Worm (Caenorhabditis elegans) whole organism, young adult: ENCODE data around the gene dnj-13.

Experiments
- B0336.3 ChIP-seq: fragments of 200-800 bp; sonication (Bioruptor generic); IDR thresholded peaks from 2 replicates; pipeline ENCODE4 v1.3.6; 2022; ENCODE audit warnings: missing genetic modification characterization, missing compliant biosample characterization
- F23B12.7 ChIP-seq: sonication (generic microtip); optimal IDR thresholded peaks from 2 replicates; lab custom pipeline; 2017; ENCODE audit warnings: missing genetic modification characterization, mild to moderate bottlenecking, missing compliant biosample characterization, antibody characterized with exemption, moderate library complexity; ENCODE audit not compliant: insufficient read depth
- F33H1.4 ChIP-seq: fragments of 200-800 bp; sonication (Bioruptor generic); IDR thresholded peaks from 2 replicates; pipeline ENCODE4 v1.3.6; 2022; ENCODE audit warnings: missing genetic modification reagents, missing genetic modification characterization, missing compliant biosample characterization
- T07F8.4 ChIP-seq: sonication (generic microtip); optimal IDR thresholded peaks from 2 replicates; lab custom pipeline; 2016; ENCODE audit warnings: mild to moderate bottlenecking, missing genetic modification characterization, moderate library complexity, missing compliant biosample characterization
- Y95B8A.8 ChIP-seq: fragments of 200-800 bp; sonication (Bioruptor generic); IDR thresholded peaks from 2 replicates; pipeline ENCODE4 v1.3.6; 2022; ENCODE audit warnings: missing genetic modification reagents, missing genetic modification characterization, missing compliant biosample characterization
- ZK185.1 ChIP-seq: sonication (generic microtip); optimal IDR thresholded peaks from 2 replicates; lab custom pipeline; 2016; ENCODE audit warnings: mild to moderate bottlenecking, missing genetic modification characterization, missing compliant biosample characterization; ENCODE audit not compliant: poor library complexity, severe bottlenecking
- akir-1 ChIP-seq: fragments of 200-800 bp; sonication (Bioruptor generic); optimal IDR thresholded peaks from 2 replicates; lab custom pipeline; 2018; ENCODE audit warnings: mild to moderate bottlenecking, missing genetic modification characterization, moderate library complexity, missing compliant biosample characterization
- athp-1 ChIP-seq: sonication (generic microtip); optimal IDR thresholded peaks from 2 replicates; lab custom pipeline; 2017; ENCODE audit warnings: mild to moderate bottlenecking, missing genetic modification characterization, missing compliant biosample characterization
- cebp-1 ChIP-seq, 2 experiments: fragments of 200-800 bp in 1 of 2; sonication (Bioruptor generic) in 1 of 2; sonication (generic microtip) in 1 of 2; IDR thresholded peaks in 1 of 2; optimal IDR thresholded peaks in 1 of 2; 2 replicates each; pipeline versions ENCODE4 v1.3.6 to Lab custom; 2017 to 2022; ENCODE audit warnings: missing compliant biosample characterization in 2 of 2, missing genetic modification characterization in 2 of 2, mild to moderate bottlenecking in 1 of 2, missing genetic modification reagents in 1 of 2, moderate library complexity in 1 of 2
- chd-7 ChIP-seq: sonication (generic microtip); optimal IDR thresholded peaks from 2 replicates; lab custom pipeline; 2016; ENCODE audit warnings: mild to moderate bottlenecking, missing genetic modification characterization, moderate library complexity, missing compliant biosample characterization
- die-1 ChIP-seq: sonication (generic microtip); optimal IDR thresholded peaks from 2 replicates; lab custom pipeline; 2016; ENCODE audit warnings: missing genotype, mild to moderate bottlenecking, missing genetic modification characterization, missing compliant biosample characterization
- dpff-1 ChIP-seq: sonication (generic microtip); optimal IDR thresholded peaks from 2 replicates; lab custom pipeline; 2017; ENCODE audit warnings: mild to moderate bottlenecking, missing genetic modification characterization, missing compliant biosample characterization
- dpl-1 ChIP-seq: fragments of 150-350 bp; optimal IDR thresholded peaks from 2 replicates; lab custom pipeline; 2014; ENCODE audit warnings: missing biosample characterization, missing genetic modification reagents, missing genetic modification characterization
- efl-1 ChIP-seq: fragments of 150-350 bp; optimal IDR thresholded peaks from 2 replicates; lab custom pipeline; 2014; ENCODE audit warnings: missing biosample characterization, missing genetic modification reagents, missing genetic modification characterization
- ekl-4 ChIP-seq: fragments of 200-800 bp; sonication (Bioruptor generic); IDR thresholded peaks from 2 replicates; pipeline ENCODE4 v1.3.6; 2022; ENCODE audit warnings: missing genetic modification reagents, missing genetic modification characterization, missing compliant biosample characterization
- ets-4 ChIP-seq: fragments of 200-800 bp; sonication (Bioruptor generic); optimal IDR thresholded peaks from 2 replicates; lab custom pipeline; 2018; ENCODE audit warnings: mild to moderate bottlenecking, missing genetic modification characterization, missing compliant biosample characterization
- fkh-3 ChIP-seq: sonication (generic microtip); optimal IDR thresholded peaks from 2 replicates; lab custom pipeline; 2016; ENCODE audit warnings: mild to moderate bottlenecking, missing genetic modification characterization, missing compliant biosample characterization
- him-1 ChIP-seq: sonication (generic microtip); optimal IDR thresholded peaks from 2 replicates; lab custom pipeline; 2016; ENCODE audit warnings: missing genotype, missing genetic modification reagents, missing genetic modification characterization, missing compliant biosample characterization
- let-526 ChIP-seq: fragments of 200-800 bp; sonication (Bioruptor generic); IDR thresholded peaks from 2 replicates; pipeline ENCODE4 v1.3.6; 2022; ENCODE audit warnings: missing genetic modification reagents, missing genetic modification characterization, missing compliant biosample characterization
- lin-26 ChIP-seq: fragments of 200-800 bp; sonication (Bioruptor generic); IDR thresholded peaks from 2 replicates; pipeline ENCODE4 v1.3.6; 2022; ENCODE audit warnings: missing genetic modification reagents, missing genetic modification characterization, missing compliant biosample characterization
- lir-1 ChIP-seq: fragments of 200-800 bp; sonication (Bioruptor generic); conservative IDR thresholded peaks from 2 replicates; pipeline ENCODE4 v1.3.6; 2022; ENCODE audit warnings: missing genetic modification reagents, missing genetic modification characterization, missing compliant biosample characterization
- lsl-1 ChIP-seq: fragments of 200-800 bp; sonication (Bioruptor generic); optimal IDR thresholded peaks from 2 replicates; lab custom pipeline; 2018; ENCODE audit warnings: mild to moderate bottlenecking, missing genetic modification characterization, moderate library complexity, missing compliant biosample characterization
- madf-3 ChIP-seq: fragments of 200-800 bp; sonication (Bioruptor generic); IDR thresholded peaks from 2 replicates; pipeline ENCODE4 v1.3.6; 2022; ENCODE audit warnings: missing genetic modification reagents, missing genetic modification characterization, missing compliant biosample characterization
- madf-8 ChIP-seq: fragments of 200-800 bp; sonication (Bioruptor generic); conservative IDR thresholded peaks from 2 replicates; pipeline ENCODE4 v1.3.6; 2022; ENCODE audit warnings: missing genetic modification reagents, missing genetic modification characterization, missing compliant biosample characterization
- nfya-2 ChIP-seq: fragments of 200-800 bp; sonication (Bioruptor generic); IDR thresholded peaks from 2 replicates; pipeline ENCODE4 v1.3.6; 2022; ENCODE audit warnings: missing genetic modification reagents, missing genetic modification characterization, missing compliant biosample characterization
- nfyb-1 ChIP-seq: fragments of 200-800 bp; sonication (Bioruptor generic); IDR thresholded peaks from 2 replicates; pipeline ENCODE4 v1.3.6; 2022; ENCODE audit warnings: missing genetic modification reagents, missing genetic modification characterization, missing compliant biosample characterization
- nhr-120 ChIP-seq: fragments of 200-800 bp; sonication (Bioruptor generic); IDR thresholded peaks from 2 replicates; pipeline ENCODE4 v1.3.6; 2022; ENCODE audit warnings: missing genetic modification characterization, missing compliant biosample characterization
- nhr-90 ChIP-seq: sonication (generic microtip); optimal IDR thresholded peaks from 2 replicates; lab custom pipeline; 2016; ENCODE audit warnings: missing genotype, mild to moderate bottlenecking, missing genetic modification characterization, missing compliant biosample characterization
- pbrm-1 ChIP-seq: fragments of 200-800 bp; sonication (Bioruptor generic); IDR thresholded peaks from 2 replicates; pipeline ENCODE4 v1.3.6; 2022; ENCODE audit warnings: missing genetic modification reagents, missing genetic modification characterization, missing compliant biosample characterization
- repo-1 ChIP-seq: sonication (generic microtip); optimal IDR thresholded peaks from 2 replicates; lab custom pipeline; 2017; ENCODE audit warnings: mild to moderate bottlenecking, missing genetic modification characterization, missing compliant biosample characterization
- rpc-1 ChIP-seq, 2 experiments: fragments of 150-350 bp in 1 of 2; sonication (generic microtip) in 1 of 2; optimal IDR thresholded peaks; 2 replicates each; lab custom pipeline; 2014 to 2018; ENCODE audit warnings: missing biosample characterization in 1 of 2, missing genetic modification characterization in 1 of 2, missing genetic modification reagents in 1 of 2, missing genotype in 1 of 2
- snpc-1.1 ChIP-seq: sonication (generic microtip); optimal IDR thresholded peaks from 2 replicates; lab custom pipeline; 2017; ENCODE audit warnings: missing genetic modification characterization, mild to moderate bottlenecking, missing compliant biosample characterization, antibody characterized with exemption, moderate library complexity, missing genotype, missing genetic modification reagents; ENCODE audit not compliant: insufficient read depth
- snpc-3.4 ChIP-seq: sonication (generic microtip); optimal IDR thresholded peaks from 2 replicates; lab custom pipeline; 2017; ENCODE audit warnings: missing genetic modification characterization, mild to moderate bottlenecking, missing compliant biosample characterization, antibody characterized with exemption, moderate library complexity, missing genotype, missing genetic modification reagents
- snpc-4 ChIP-seq, 5 experiments: fragments of 150-350 bp in 1 of 5; sonication (generic microtip) in 4 of 5; optimal IDR thresholded peaks; 2 replicates each; lab custom pipeline; 2014 to 2018; ENCODE audit warnings: missing genetic modification characterization in 5 of 5, missing biosample characterization in 3 of 5, antibody characterized with exemption in 2 of 5, mild to moderate bottlenecking in 2 of 5, missing compliant biosample characterization in 2 of 5, missing genotype in 2 of 5, moderate library complexity in 2 of 5, missing genetic modification reagents in 1 of 5
- sptf-2 ChIP-seq: fragments of 200-800 bp; sonication (Bioruptor generic); optimal IDR thresholded peaks from 2 replicates; lab custom pipeline; 2018; ENCODE audit warnings: mild to moderate bottlenecking, missing genetic modification characterization, missing compliant biosample characterization
- xnd-1 ChIP-seq: sonication (generic microtip); optimal IDR thresholded peaks from 2 replicates; lab custom pipeline; 2016; ENCODE audit warnings: missing genotype, missing genetic modification reagents, missing genetic modification characterization, missing compliant biosample characterization
- zim-3 ChIP-seq: sonication (generic microtip); optimal IDR thresholded peaks from 2 replicates; lab custom pipeline; 2017; ENCODE audit warnings: mild to moderate bottlenecking, missing genetic modification characterization, moderate library complexity, missing compliant biosample characterization
- ztf-22 ChIP-seq: fragments of 200-800 bp; sonication (Bioruptor generic); optimal IDR thresholded peaks from 2 replicates; lab custom pipeline; 2018; ENCODE audit warnings: mild to moderate bottlenecking, missing genetic modification characterization, moderate library complexity, missing compliant biosample characterization
- ztf-3 ChIP-seq: fragments of 200-800 bp; sonication (Bioruptor generic); optimal IDR thresholded peaks from 2 replicates; lab custom pipeline; 2018; ENCODE audit warnings: mild to moderate bottlenecking, missing genetic modification characterization, missing compliant biosample characterization

Gene dnj-13

DNA sequence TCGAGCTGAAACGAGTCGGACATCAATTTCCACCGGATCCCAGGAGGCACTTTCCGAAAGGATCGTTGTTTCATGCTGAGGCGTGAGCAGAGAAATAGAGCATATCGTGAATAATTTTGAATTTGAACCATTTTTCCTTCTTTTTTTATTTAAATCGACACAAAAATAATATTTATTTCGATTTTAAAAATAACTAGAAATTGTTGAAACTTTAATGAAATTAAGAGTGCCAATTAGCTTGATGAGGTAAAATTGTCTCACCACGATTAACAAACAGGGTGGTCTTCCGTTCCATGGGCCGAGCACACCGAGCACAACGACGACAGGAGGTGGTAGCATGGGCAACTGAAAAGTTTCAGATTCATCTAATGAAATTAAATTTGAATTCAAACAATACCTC is 42.8 kb downstream of the dnj-13 start:
- TF ChIP-seq madf-3 (GFP tag; lab: Robert Waterston, UW) (0 out of 2 replicates have a peak, but pooled peaks have one; percentile 34), repo-1 (tag; lab: Kevin White, UChicago) (no peak), let-526 (no peak), snpc-1.1 (no peak), nfyb-1 (GFP tag; lab: Robert Waterston, UW) (no peak), die-1 (tag; lab: Kevin White, UChicago) (no peak)
- TF ChIP-seq, all 124 proteins: peak for 1

DNA sequence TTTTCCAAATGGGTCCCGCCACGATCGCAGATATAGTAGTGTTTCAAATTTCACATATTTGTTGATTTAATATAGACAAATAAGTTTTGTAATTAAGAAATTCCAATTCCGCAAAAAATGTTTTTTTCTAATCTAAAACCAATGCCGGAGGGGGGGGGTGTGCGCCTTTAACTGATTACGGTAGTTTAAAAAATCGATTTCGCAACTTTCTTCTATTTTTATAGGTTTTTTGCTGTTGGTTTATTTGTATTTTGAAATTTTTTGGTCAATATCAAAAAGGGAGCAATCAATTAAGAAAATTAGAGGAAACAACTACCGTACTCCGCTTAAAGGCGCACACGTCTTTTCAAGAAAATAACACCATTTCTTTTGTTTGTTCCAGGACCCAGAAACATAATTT is 46.1 kb downstream of the dnj-13 start:
- no peak for TF ChIP-seq cebp-1 (GFP tag; IDR thresholded peaks at IDR 0.05; lab: Robert Waterston, UW)
- TF ChIP-seq cebp-1 (tag; optimal IDR thresholded peaks at IDR 0.05; lab: Kevin White, UChicago): peak; percentile 35
- TF ChIP-seq lsl-1 (GFP tag; lab: Kevin White, UChicago): peak; percentile 53
- no peak for TF ChIP-seq xnd-1 (tag; lab: Kevin White, UChicago)

DNA sequence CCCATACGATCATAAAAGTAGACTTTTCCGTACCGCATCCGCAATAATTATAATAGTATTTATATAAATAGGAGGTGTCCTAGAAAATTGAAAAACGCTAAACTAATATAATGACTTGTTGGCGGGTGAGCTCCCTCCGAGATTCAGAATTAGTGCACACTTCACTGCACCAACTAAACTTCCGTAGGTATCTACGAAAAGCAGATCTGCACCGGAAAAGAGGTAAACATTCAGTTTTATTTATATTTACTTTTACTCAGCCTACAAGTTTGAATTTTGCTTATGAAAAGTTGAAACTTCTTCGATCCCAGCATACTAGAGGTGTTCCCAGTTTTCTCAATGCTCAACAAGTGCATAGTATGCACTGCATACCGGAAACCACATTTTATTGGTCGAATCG is 46.5 kb downstream of the dnj-13 start, which contains the start of gene F07A11.1:
Gene F07A11.1 (minus strand): TSS at position 101 of the 400 bp plus-strand sequence.
- TF ChIP-seq fkh-3 (tag; lab: Kevin White, UChicago) (no peak), ztf-22 (no peak), rpc-1 (optimal IDR thresholded peaks at IDR 0.05; lab: Kevin White, UChicago) (no peak), rpc-1 (tag; optimal IDR thresholded peaks at IDR 0.05; lab: Kevin White, UChicago) (no peak), ets-4 (GFP tag; lab: Kevin White, UChicago) (no peak), ekl-4 (GFP tag; lab: Robert Waterston, UW) (no peak), zim-3 (tag; lab: Kevin White, UChicago) (no peak), ztf-3 (GFP tag; lab: Kevin White, UChicago) (no peak), pbrm-1 (GFP tag; lab: Robert Waterston, UW) (no peak), F23B12.7 (tag; lab: Kevin White, UChicago) (no peak), T07F8.4 (no peak), him-1 (peak; percentile 55), akir-1 (GFP tag; lab: Kevin White, UChicago) (no peak), dpff-1 (tag; lab: Kevin White, UChicago) (no peak), lsl-1 (GFP tag; lab: Kevin White, UChicago) (no peak), nfya-2 (GFP tag; lab: Robert Waterston, UW) (no peak), chd-7 (no peak), athp-1 (tag; lab: Kevin White, UChicago) (no peak), B0336.3 (peak; percentile 36; the same call in 1 of the 2 replicates), lin-26 (GFP tag; lab: Robert Waterston, UW) (no peak), efl-1 (GFP tag; lab: Kevin White, UChicago) (no peak), sptf-2 (GFP tag; lab: Kevin White, UChicago) (no peak), ZK185.1 (tag; lab: Kevin White, UChicago) (no peak), xnd-1 (tag; lab: Kevin White, UChicago) (no peak), snpc-4 (GFP tag; optimal IDR thresholded peaks at IDR 0.05; lab: Kevin White, UChicago) (no peak), snpc-4 (tag; optimal IDR thresholded peaks at IDR 0.05; lab: Kevin White, UChicago) (peak in 1 of 4 experiments; percentile 1), dpl-1 (GFP tag; lab: Kevin White, UChicago) (no peak), madf-8 (0 out of 2 replicates have a peak, but pooled peaks have one; percentile 20), lir-1 (GFP tag; lab: Robert Waterston, UW) (no peak), F33H1.4 (GFP tag; lab: Robert Waterston, UW) (no peak), nhr-90 (tag; lab: Kevin White, UChicago) (no peak), snpc-3.4 (peak; percentile 5), nhr-120 (GFP tag; lab: Robert Waterston, UW) (no peak), Y95B8A.8 (0 out of 2 replicates have a peak, but pooled peaks have one; percentile 49)
